Fruit fly (Drosophila melanogaster) whole organism, pupa: ENCODE results near the gene trc.

Experiments used
- CG10348 ChIP-seq: fragments of 200-800 bp; sonication (Bioruptor generic); IDR thresholded peaks from 2 replicates; pipeline ENCODE4 v1.3.6; 2022; ENCODE audit warnings: missing biosample characterization, missing genetic modification characterization
- CG4496 ChIP-seq: fragments of 200-800 bp; sonication (Bioruptor generic); IDR thresholded peaks from 3 replicates; pipeline ENCODE4 v1.3.6; 2022; ENCODE audit warnings: missing biosample characterization, missing genetic modification characterization
- CG8159 ChIP-seq: fragments of 200-800 bp; sonication (Bioruptor generic); optimal IDR thresholded peaks from 3 replicates; lab custom pipeline; 2018; ENCODE audit warnings: missing biosample characterization, mild to moderate bottlenecking, missing genetic modification characterization, moderate library complexity
- CG9948 ChIP-seq: fragments of 200-800 bp; sonication (Bioruptor generic); optimal IDR thresholded peaks from 2 replicates; lab custom pipeline; 2018; ENCODE audit warnings: missing biosample characterization, mild to moderate bottlenecking, missing genetic modification characterization, moderate library complexity
- D1 ChIP-seq: fragments of 200-800 bp; sonication (Bioruptor generic); optimal IDR thresholded peaks from 2 replicates; lab custom pipeline; 2018; ENCODE audit warnings: missing biosample characterization, mild to moderate bottlenecking, missing genetic modification characterization, moderate library complexity

DNA sequence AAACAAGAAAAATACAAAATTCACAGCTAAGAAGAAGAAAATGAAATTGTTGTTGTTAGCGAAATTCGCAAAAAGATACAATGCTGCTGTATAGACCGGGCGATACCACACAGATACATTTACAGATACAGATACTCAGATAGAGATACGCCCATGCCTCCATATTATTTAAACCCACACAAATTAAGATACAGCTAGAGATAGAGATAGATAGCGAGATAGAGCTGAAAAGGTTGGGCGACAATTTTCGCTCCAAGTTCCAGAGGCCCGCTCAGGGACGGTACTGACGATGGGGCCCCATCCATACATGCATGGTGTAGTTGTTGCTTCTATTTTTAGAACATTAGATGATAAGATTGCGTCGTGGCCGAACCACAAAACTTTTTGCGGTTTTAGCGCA lies 46.5 kb downstream of the trc start:
- no peak for TF ChIP-seq CG9948 (tag; lab: Kevin White, UChicago)
- no peak for TF ChIP-seq CG10348 (GFP tag; lab: Robert Waterston, UW)
- no peak for TF ChIP-seq CG4496
- no peak for TF ChIP-seq D1 (tag; lab: Kevin White, UChicago)
- no peak for TF ChIP-seq CG8159 (tag; lab: Kevin White, UChicago)
